Fruit fly (Drosophila melanogaster) whole organism, embryonic: ENCODE data around the gene Phs.

ENCODE experiments used
- BEAF-32 ChIP-seq: fragments of 200-800 bp; sonication (Bioruptor generic); optimal IDR thresholded peaks from 3 replicates; lab custom pipeline; 2017; ENCODE audit warnings: missing biosample characterization, missing genetic modification characterization, mild to moderate bottlenecking, moderate library complexity, missing genetic modification reagents
- CG11085 ChIP-seq: fragments of 200-800 bp; sonication (Bioruptor generic); IDR thresholded peaks from 2 replicates; pipeline ENCODE4 v1.3.6; 2022; ENCODE audit warnings: missing biosample characterization, missing genetic modification characterization
- CG13894 ChIP-seq: fragments of 200-800 bp; sonication (Bioruptor generic); optimal IDR thresholded peaks from 3 replicates; lab custom pipeline; 2018; ENCODE audit warnings: missing biosample characterization, mild to moderate bottlenecking, missing genetic modification characterization, moderate library complexity
- CG15601 ChIP-seq: fragments of 200-800 bp; sonication (Bioruptor generic); optimal IDR thresholded peaks from 3 replicates; lab custom pipeline; 2019; ENCODE audit warnings: missing biosample characterization, mild to moderate bottlenecking, missing genetic modification characterization, moderate library complexity
- CG16815 ChIP-seq: fragments of 200-800 bp; sonication (Bioruptor generic); optimal IDR thresholded peaks from 3 replicates; lab custom pipeline; 2017; ENCODE audit warnings: missing biosample characterization, mild to moderate bottlenecking, missing genetic modification characterization
- CG17568 ChIP-seq: fragments of 200-800 bp; sonication (Bioruptor generic); optimal IDR thresholded peaks from 2 replicates; lab custom pipeline; 2018; ENCODE audit warnings: missing biosample characterization, mild to moderate bottlenecking, missing genetic modification characterization, moderate library complexity
- CG18764 ChIP-seq: fragments of 200-800 bp; sonication (Bioruptor generic); optimal IDR thresholded peaks from 3 replicates; lab custom pipeline; 2016; ENCODE audit warnings: missing biosample characterization, missing genetic modification characterization
- CG2116 ChIP-seq: fragments of 200-800 bp; sonication (Bioruptor generic); optimal IDR thresholded peaks from 3 replicates; lab custom pipeline; 2018; ENCODE audit warnings: missing biosample characterization, mild to moderate bottlenecking, missing genetic modification characterization
- CG2129 ChIP-seq: fragments of 200-800 bp; sonication (Bioruptor generic); IDR thresholded peaks from 2 replicates; pipeline ENCODE4 v1.3.6; 2022; ENCODE audit warnings: missing biosample characterization, missing genetic modification characterization; ENCODE audit not compliant: partially characterized antibody
- CG30403 ChIP-seq: fragments of 200-800 bp; sonication (Bioruptor generic); optimal IDR thresholded peaks from 3 replicates; lab custom pipeline; 2016; ENCODE audit warnings: missing biosample characterization, missing genetic modification characterization
- CG3065 ChIP-seq: fragments of 200-800 bp; sonication (Bioruptor generic); optimal IDR thresholded peaks from 2 replicates; lab custom pipeline; 2016; ENCODE audit warnings: missing biosample characterization, missing genetic modification characterization
- CG4617 ChIP-seq: fragments of 200-800 bp; sonication (Bioruptor generic); optimal IDR thresholded peaks from 3 replicates; lab custom pipeline; 2016; ENCODE audit warnings: missing biosample characterization, missing genetic modification characterization, borderline replicate concordance
- CG7357 ChIP-seq: fragments of 200-800 bp; sonication (Bioruptor generic); IDR thresholded peaks from 3 replicates; pipeline ENCODE4 v1.3.6; 2022; ENCODE audit warnings: missing biosample characterization, missing genetic modification characterization
- CG8924 ChIP-seq: fragments of 200-800 bp; optimal IDR thresholded peaks from 3 replicates; lab custom pipeline; 2019; ENCODE audit warnings: missing biosample characterization, mild to moderate bottlenecking, missing genetic modification characterization, moderate library complexity
- CG9797 ChIP-seq: fragments of 200-800 bp; sonication (Bioruptor generic); optimal IDR thresholded peaks from 3 replicates; lab custom pipeline; 2018; ENCODE audit warnings: missing biosample characterization, mild to moderate bottlenecking, missing genetic modification characterization
- CHES-1-like ChIP-seq: fragments of 200-800 bp; sonication (Bioruptor generic); optimal IDR thresholded peaks from 2 replicates; lab custom pipeline; 2016; ENCODE audit warnings: missing biosample characterization, missing genetic modification characterization
- Gsc ChIP-seq: fragments of 200-800 bp; sonication (Bioruptor generic); IDR thresholded peaks from 2 replicates; pipeline ENCODE4 v1.3.6; 2022; ENCODE audit warnings: missing biosample characterization, missing genetic modification characterization
- HLH4C ChIP-seq: fragments of 200-800 bp; sonication (Bioruptor generic); IDR thresholded peaks from 3 replicates; pipeline ENCODE4 v1.3.6; 2022; ENCODE audit warnings: missing biosample characterization, missing genetic modification characterization; ENCODE audit not compliant: partially characterized antibody
- HmgD ChIP-seq: fragments of 200-800 bp; sonication (Bioruptor generic); optimal IDR thresholded peaks from 3 replicates; lab custom pipeline; 2016; ENCODE audit warnings: missing biosample characterization, missing genetic modification characterization
- Hr39 ChIP-seq: fragments of >200 bp; optimal IDR thresholded peaks from 2 replicates; lab custom pipeline; 2017
- MBD-R2 ChIP-seq: fragments of 200-800 bp; sonication (Bioruptor generic); IDR thresholded peaks from 2 replicates; pipeline ENCODE4 v1.3.6; 2022; ENCODE audit warnings: missing biosample characterization, missing genetic modification characterization
- Med ChIP-seq: fragments of 200-800 bp; sonication (Bioruptor generic); peaks from one replicate; lab custom pipeline; 2016; ENCODE audit warnings: missing biosample characterization, missing genetic modification characterization, mild to moderate bottlenecking, inconsistent platforms, moderate library complexity
- Myb ChIP-seq: fragments of 200-800 bp; sonication (Bioruptor generic); optimal IDR thresholded peaks from 2 replicates; lab custom pipeline; 2016; ENCODE audit warnings: missing biosample characterization, missing genetic modification characterization
- NC2α ChIP-seq: fragments of 200-800 bp; sonication (Bioruptor generic); optimal IDR thresholded peaks from 2 replicates; lab custom pipeline; 2016; ENCODE audit warnings: missing biosample characterization, missing genetic modification characterization
- Oaz ChIP-seq: fragments of 200-800 bp; sonication (Bioruptor generic); IDR thresholded peaks from 2 replicates; pipeline ENCODE4 v1.3.6; 2022; ENCODE audit warnings: missing biosample characterization, missing genetic modification characterization
- Scr ChIP-seq: fragments of 200-800 bp; sonication (Bioruptor generic); IDR thresholded peaks from 2 replicates; pipeline ENCODE4 v1.3.6; 2022; ENCODE audit warnings: missing biosample characterization, missing genetic modification characterization; ENCODE audit not compliant: partially characterized antibody
- Sry-δ ChIP-seq: fragments of 200-800 bp; sonication (Bioruptor generic); optimal IDR thresholded peaks from 2 replicates; lab custom pipeline; 2016; ENCODE audit warnings: missing biosample characterization, missing genetic modification characterization
- YL-1 ChIP-seq: fragments of 200-800 bp; sonication (Bioruptor generic); optimal IDR thresholded peaks from 3 replicates; lab custom pipeline; 2017; ENCODE audit warnings: missing biosample characterization, mild to moderate bottlenecking, missing genetic modification characterization
- caup ChIP-seq: fragments of 200-800 bp; sonication (Bioruptor generic); optimal IDR thresholded peaks from 3 replicates; lab custom pipeline; 2017; ENCODE audit warnings: missing biosample characterization, mild to moderate bottlenecking, missing genetic modification characterization, moderate library complexity; ENCODE audit not compliant: severe bottlenecking
- chm ChIP-seq: fragments of 200-800 bp; sonication (Bioruptor generic); IDR thresholded peaks from 2 replicates; pipeline ENCODE4 v1.3.6; 2022; ENCODE audit warnings: missing biosample characterization, missing genetic modification characterization
- dm ChIP-seq: fragments of 200-800 bp; sonication (Bioruptor generic); optimal IDR thresholded peaks from 3 replicates; lab custom pipeline; 2016; ENCODE audit warnings: missing biosample characterization, missing genetic modification characterization
- dpn ChIP-seq, 2 experiments: fragments of 200-800 bp; sonication (Bioruptor generic); optimal IDR thresholded peaks; 3 replicates each; lab custom pipeline; 2016; ENCODE audit warnings: missing biosample characterization in 2 of 2, missing genetic modification characterization in 2 of 2
- ewg ChIP-seq: fragments of 200-800 bp; sonication (Bioruptor generic); optimal IDR thresholded peaks from 3 replicates; lab custom pipeline; 2017; ENCODE audit warnings: mild to moderate bottlenecking, missing biosample characterization, missing genetic modification reagents, missing genetic modification characterization
- exex ChIP-seq: fragments of 200-800 bp; sonication (Bioruptor generic); optimal IDR thresholded peaks from 4 replicates; lab custom pipeline; 2018; ENCODE audit warnings: missing biosample characterization, mild to moderate bottlenecking, missing genetic modification characterization, moderate library complexity
- lola ChIP-seq, 3 experiments: fragments of >200 bp in 2 of 3; fragments of 200-800 bp in 1 of 3; sonication (Bioruptor generic) in 1 of 3; optimal IDR thresholded peaks; 2 replicates each; lab custom pipeline; 2017 to 2019; ENCODE audit warnings: missing biosample characterization in 3 of 3, missing genetic modification characterization in 3 of 3, mild to moderate bottlenecking in 1 of 3, moderate library complexity in 1 of 3
- mld ChIP-seq: fragments of 200-800 bp; sonication (Bioruptor generic); IDR thresholded peaks from 3 replicates; pipeline ENCODE4 v1.3.6; 2022; ENCODE audit warnings: missing biosample characterization, missing genetic modification characterization; ENCODE audit not compliant: partially characterized antibody
- nom ChIP-seq: fragments of 200-800 bp; sonication (Bioruptor generic); optimal IDR thresholded peaks from 2 replicates; lab custom pipeline; 2017; ENCODE audit warnings: missing biosample characterization, missing genetic modification characterization, mild to moderate bottlenecking, moderate library complexity, missing genetic modification reagents
- oc ChIP-seq: fragments of 200-800 bp; sonication (Bioruptor generic); optimal IDR thresholded peaks from 2 replicates; lab custom pipeline; 2018; ENCODE audit warnings: missing biosample characterization, mild to moderate bottlenecking, missing genetic modification characterization, moderate library complexity
- p53 ChIP-seq: fragments of 200-800 bp; sonication (Bioruptor generic); optimal IDR thresholded peaks from 2 replicates; lab custom pipeline; 2016; ENCODE audit warnings: missing biosample characterization, missing genetic modification characterization
- pan ChIP-seq, 4 experiments: fragments of >200 bp in 3 of 4; fragments of 200-800 bp in 1 of 4; sonication (Bioruptor generic) in 1 of 4; optimal IDR thresholded peaks in 3 of 4; IDR thresholded peaks in 1 of 4; 2 replicates each; pipeline versions ENCODE4 v1.3.6 to Lab custom; 2017 to 2022; ENCODE audit warnings: missing biosample characterization in 2 of 4, missing genetic modification characterization in 2 of 4, mixed read lengths in 1 of 4
- pb ChIP-seq: fragments of 200-800 bp; sonication (Bioruptor generic); optimal IDR thresholded peaks from 3 replicates; lab custom pipeline; 2016; ENCODE audit warnings: missing biosample characterization, missing genetic modification characterization
- phol ChIP-seq: fragments of 200-800 bp; sonication (Bioruptor generic); optimal IDR thresholded peaks from 3 replicates; lab custom pipeline; 2018; ENCODE audit warnings: missing biosample characterization, mild to moderate bottlenecking, missing genetic modification characterization, moderate library complexity
- row ChIP-seq: fragments of 200-800 bp; sonication (Bioruptor generic); IDR thresholded peaks from 3 replicates; pipeline ENCODE4 v1.3.6; 2022; ENCODE audit warnings: missing biosample characterization, missing genetic modification characterization
- sens ChIP-seq: fragments of 200-800 bp; sonication (Bioruptor generic); peaks from one replicate; lab custom pipeline; 2016; ENCODE audit warnings: missing biosample characterization, missing genetic modification characterization
- stwl ChIP-seq: fragments of 200-800 bp; sonication (Bioruptor generic); optimal IDR thresholded peaks from 3 replicates; lab custom pipeline; 2018; ENCODE audit warnings: missing biosample characterization, mild to moderate bottlenecking, missing genetic modification characterization, moderate library complexity
- trh ChIP-seq: fragments of 200-800 bp; sonication (Bioruptor generic); optimal IDR thresholded peaks from 2 replicates; lab custom pipeline; 2016; ENCODE audit warnings: missing biosample characterization, missing genetic modification characterization
- tup ChIP-seq: fragments of 200-800 bp; sonication (Bioruptor generic); optimal IDR thresholded peaks from 2 replicates; lab custom pipeline; 2016; ENCODE audit warnings: missing biosample characterization, mild to moderate bottlenecking, missing genetic modification characterization, moderate library complexity
- vnd ChIP-seq: fragments of 200-800 bp; sonication (Bioruptor generic); IDR thresholded peaks from 3 replicates; pipeline ENCODE4 v1.3.6; 2022; ENCODE audit warnings: missing biosample characterization, missing genetic modification characterization; ENCODE audit not compliant: partially characterized antibody
- vvl ChIP-seq: fragments of 200-800 bp; sonication (Bioruptor generic); IDR thresholded peaks from 2 replicates; pipeline ENCODE4 v1.3.6; 2022; ENCODE audit warnings: missing biosample characterization, missing genetic modification characterization

Phs gene

DNA sequence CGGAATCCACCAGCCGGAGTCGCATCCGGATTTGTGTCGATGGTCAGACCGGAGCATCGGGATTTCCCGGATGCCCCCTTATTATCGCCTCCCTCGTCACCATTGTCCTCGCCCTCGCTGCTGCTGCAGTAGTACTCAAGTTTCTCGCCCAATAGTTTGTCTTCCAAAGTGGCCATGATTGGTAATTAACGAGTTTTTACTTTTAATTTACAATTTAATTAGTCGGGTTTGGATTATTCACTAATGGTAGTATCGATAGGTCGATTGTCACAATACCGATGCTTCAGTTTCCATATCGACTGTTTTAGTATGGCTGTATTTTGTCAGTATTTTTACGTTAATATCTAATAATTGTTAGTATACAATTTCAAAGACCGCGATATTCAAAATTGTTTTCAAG is 9.6 kb upstream of the Phs start, which contains the start of gene CG7650 (continued):
- no peak for TF ChIP-seq CG30403 (GFP tag; lab: Kevin White, UChicago)
- TF ChIP-seq CG9797: peak; percentile 83
- peak; percentile 68 for TF ChIP-seq MBD-R2 (GFP tag; lab: Robert Waterston, UW)
- TF ChIP-seq CHES-1-like (GFP tag; lab: Kevin White, UChicago): no peak
- TF ChIP-seq CG3065 (GFP tag; lab: Kevin White, UChicago): no peak
- TF ChIP-seq CG11085: no peak
- TF ChIP-seq vvl (GFP tag; lab: Robert Waterston, UW): peak; percentile 29; the same call in 1 of the 2 replicates
- no peak for TF ChIP-seq Med (GFP tag; lab: Kevin White, UChicago)
- no peak for TF ChIP-seq HmgD
- peak; percentile 76 for TF ChIP-seq CG2116 (GFP tag; lab: Kevin White, UChicago)
- no peak for TF ChIP-seq tup
- TF ChIP-seq sens (GFP tag; lab: Kevin White, UChicago): peak; percentile 66
- peak; percentile 87 for TF ChIP-seq BEAF-32
- TF ChIP-seq Sry-δ (GFP tag; lab: Kevin White, UChicago): peak; percentile 73
- no peak for TF ChIP-seq Hr39 (lab: Kevin White, UChicago)
- TF ChIP-seq p53 (GFP tag; lab: Kevin White, UChicago): no peak
- peak; percentile 9 for TF ChIP-seq phol (tag; lab: Kevin White, UChicago)
- no peak for TF ChIP-seq oc (tag; lab: Kevin White, UChicago)
- TF ChIP-seq CG2129 (GFP tag; lab: Robert Waterston, UW): peak; percentile 84
- peak; percentile 83 for TF ChIP-seq vnd (GFP tag; lab: Robert Waterston, UW)
- TF ChIP-seq exex: peak; percentile 68
- no peak for TF ChIP-seq CG7357
- TF ChIP-seq HLH4C (GFP tag; lab: Robert Waterston, UW): peak; percentile 84
- peak; percentile 91 for TF ChIP-seq CG4617 (GFP tag; lab: Kevin White, UChicago)
- peak; percentile 72 for TF ChIP-seq stwl (tag; lab: Kevin White, UChicago)
- TF ChIP-seq mld: peak; percentile 74; the same call in 2 of the 3 replicates
- peak; percentile 89 for TF ChIP-seq Scr (GFP tag; lab: Robert Waterston, UW)
- no peak for TF ChIP-seq CG13894
- TF ChIP-seq YL-1 (GFP tag; lab: Kevin White, UChicago): peak; percentile 74
- TF ChIP-seq dpn (GFP tag; optimal IDR thresholded peaks at IDR 0.05; lab: Kevin White, UChicago): no peak
- TF ChIP-seq, all 482 proteins: peak for 62

DNA sequence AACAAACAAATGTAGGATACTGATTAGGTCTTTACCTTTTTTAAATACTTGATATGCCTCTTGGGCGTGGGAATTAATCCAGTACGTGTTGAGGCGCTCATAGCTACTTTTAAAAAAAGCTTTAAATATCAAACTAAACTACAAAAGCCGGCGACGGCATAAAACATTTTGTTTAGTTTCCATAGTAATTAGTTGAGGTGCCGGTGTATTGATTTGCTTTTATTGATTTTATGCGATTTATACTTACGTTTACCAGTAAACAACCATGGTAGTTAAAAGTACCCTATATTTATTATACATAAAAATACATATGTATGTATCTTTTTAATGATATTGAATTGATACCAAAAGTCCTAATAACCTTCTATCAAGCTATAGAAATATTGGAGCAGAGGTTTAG is 7.0 kb upstream of the Phs start, which contains the start of gene CG13449:
Gene CG13449, minus strand, starts transcription at position 101 of the 400 bp plus-strand sequence.
- TF ChIP-seq CG8924 (no peak), Oaz (GFP tag; lab: Robert Waterston, UW) (no peak), caup (GFP tag; lab: Kevin White, UChicago) (no peak), trh (GFP tag; lab: Kevin White, UChicago) (no peak), CG17568 (GFP tag; lab: Kevin White, UChicago) (no peak), nom (GFP tag; lab: Kevin White, UChicago) (no peak), chm (no peak), CG16815 (GFP tag; lab: Kevin White, UChicago) (no peak), CG18764 (no peak), Gsc (GFP tag; lab: Robert Waterston, UW) (no peak), Myb (GFP tag; lab: Kevin White, UChicago) (no peak), CG15601 (tag; lab: Kevin White, UChicago) (no peak), lola (GFP tag; optimal IDR thresholded peaks at IDR 0.05; lab: Kevin White, UChicago) (no peak), ewg (GFP tag; lab: Kevin White, UChicago) (no peak), pb (no peak), pan (optimal IDR thresholded peaks at IDR 0.05; lab: Kevin White, UChicago) (no peak), pan (GFP tag; optimal IDR thresholded peaks at IDR 0.05 in 1 of 2, IDR thresholded peaks at IDR 0.05 in 1 of 2) (no peak), dm (GFP tag; lab: Kevin White, UChicago) (no peak), row (GFP tag; lab: Robert Waterston, UW) (no peak), NC2α (no peak)
